Fruit fly (Drosophila melanogaster) whole organism, embryonic: ENCODE data around the gene CG10481.

ENCODE experiments used
- Atf6 ChIP-seq: fragments of 200-800 bp; sonication (Bioruptor generic); IDR thresholded peaks from 2 replicates; pipeline ENCODE4 v1.3.6; 2022; ENCODE audit warnings: missing biosample characterization, missing genetic modification characterization
- Bgb ChIP-seq: fragments of 200-800 bp; sonication (Bioruptor generic); IDR thresholded peaks from 2 replicates; pipeline ENCODE4 v1.3.6; 2022; ENCODE audit warnings: missing biosample characterization, missing genetic modification characterization; ENCODE audit not compliant: partially characterized antibody
- CG10543 ChIP-seq: fragments of 200-800 bp; sonication (Bioruptor generic); optimal IDR thresholded peaks from 3 replicates; lab custom pipeline; 2017; ENCODE audit warnings: missing biosample characterization, mild to moderate bottlenecking, missing genetic modification characterization, moderate library complexity
- CG10979 ChIP-seq: fragments of 200-800 bp; sonication (Bioruptor generic); optimal IDR thresholded peaks from 2 replicates; lab custom pipeline; 2018; ENCODE audit warnings: missing biosample characterization, mild to moderate bottlenecking, missing genetic modification characterization, moderate library complexity
- CG12155 ChIP-seq: fragments of 200-800 bp; sonication (Bioruptor generic); optimal IDR thresholded peaks from 3 replicates; lab custom pipeline; 2016; ENCODE audit warnings: missing biosample characterization, missing genetic modification characterization
- CG13775 ChIP-seq: fragments of 200-800 bp; sonication (Bioruptor generic); optimal IDR thresholded peaks from 3 replicates; lab custom pipeline; 2017; ENCODE audit warnings: missing biosample characterization, mild to moderate bottlenecking, missing genetic modification characterization
- CG14050 ChIP-seq: fragments of 200-800 bp; sonication (Bioruptor generic); IDR thresholded peaks from 3 replicates; pipeline ENCODE4 v1.3.6; 2022; ENCODE audit warnings: missing biosample characterization, missing genetic modification characterization
- CG16813 ChIP-seq: fragments of 200-800 bp; sonication (Bioruptor generic); IDR thresholded peaks from 3 replicates; pipeline ENCODE4 v1.3.6; 2022; ENCODE audit warnings: missing biosample characterization, missing genetic modification characterization; ENCODE audit not compliant: partially characterized antibody
- CG16815 ChIP-seq: fragments of 200-800 bp; sonication (Bioruptor generic); optimal IDR thresholded peaks from 3 replicates; lab custom pipeline; 2017; ENCODE audit warnings: missing biosample characterization, mild to moderate bottlenecking, missing genetic modification characterization
- CG17328 ChIP-seq: fragments of 200-800 bp; sonication (Bioruptor generic); IDR thresholded peaks from 2 replicates; pipeline ENCODE4 v1.3.6; 2022; ENCODE audit warnings: missing biosample characterization, missing genetic modification characterization
- CG17361 ChIP-seq: fragments of 200-800 bp; sonication (Bioruptor generic); IDR thresholded peaks from 3 replicates; pipeline ENCODE4 v1.3.6; 2022; ENCODE audit warnings: missing biosample characterization, missing genetic modification characterization
- CG18764 ChIP-seq: fragments of 200-800 bp; sonication (Bioruptor generic); optimal IDR thresholded peaks from 3 replicates; lab custom pipeline; 2016; ENCODE audit warnings: missing biosample characterization, missing genetic modification characterization
- CG2116 ChIP-seq: fragments of 200-800 bp; sonication (Bioruptor generic); optimal IDR thresholded peaks from 3 replicates; lab custom pipeline; 2018; ENCODE audit warnings: missing biosample characterization, mild to moderate bottlenecking, missing genetic modification characterization
- CG2678 ChIP-seq: fragments of 200-800 bp; sonication (Bioruptor generic); optimal IDR thresholded peaks from 3 replicates; lab custom pipeline; 2019; ENCODE audit warnings: missing biosample characterization, mild to moderate bottlenecking, missing genetic modification characterization, moderate library complexity
- CG3163 ChIP-seq: fragments of 200-800 bp; sonication (Bioruptor generic); optimal IDR thresholded peaks from 3 replicates; lab custom pipeline; 2016; ENCODE audit warnings: missing biosample characterization, missing genetic modification characterization
- CG3407 ChIP-seq: fragments of 200-800 bp; sonication (Bioruptor generic); optimal IDR thresholded peaks from 2 replicates; lab custom pipeline; 2018; ENCODE audit warnings: missing biosample characterization, mild to moderate bottlenecking, missing genetic modification characterization
- CG6791 ChIP-seq: fragments of 200-800 bp; sonication (Bioruptor generic); IDR thresholded peaks from 3 replicates; pipeline ENCODE4 v1.3.6; 2022; ENCODE audit warnings: missing biosample characterization, missing genetic modification characterization; ENCODE audit not compliant: partially characterized antibody
- CG9609 ChIP-seq: fragments of 200-800 bp; sonication (Bioruptor generic); optimal IDR thresholded peaks from 3 replicates; lab custom pipeline; 2016; ENCODE audit warnings: missing biosample characterization, missing genetic modification characterization
- CTCF ChIP-seq: fragments of 200-800 bp; sonication (Bioruptor generic); optimal IDR thresholded peaks from 2 replicates; lab custom pipeline; 2017; ENCODE audit warnings: missing biosample characterization, mild to moderate bottlenecking, missing genetic modification characterization, moderate library complexity
- CrebB ChIP-seq: fragments of 200-800 bp; sonication (Bioruptor generic); optimal IDR thresholded peaks from 3 replicates; lab custom pipeline; 2018; ENCODE audit warnings: missing biosample characterization, mild to moderate bottlenecking, missing genetic modification characterization
- D ChIP-seq, 2 experiments: fragments of 200-800 bp in 1 of 2; fragments of >200 bp in 1 of 2; sonication (Bioruptor generic) in 1 of 2; optimal IDR thresholded peaks; 2 replicates in 1 of 2; 3 replicates in 1 of 2; lab custom pipeline; 2017; ENCODE audit warnings: mild to moderate bottlenecking in 1 of 2, missing biosample characterization in 1 of 2, missing genetic modification characterization in 1 of 2, missing genetic modification reagents in 1 of 2
- Dek ChIP-seq: fragments of 200-800 bp; sonication (Bioruptor generic); optimal IDR thresholded peaks from 3 replicates; lab custom pipeline; 2019; ENCODE audit warnings: missing biosample characterization, mild to moderate bottlenecking, missing genetic modification characterization, moderate library complexity
- Dp ChIP-seq: fragments of 200-800 bp; sonication (Bioruptor generic); optimal IDR thresholded peaks from 2 replicates; lab custom pipeline; 2018; ENCODE audit warnings: missing biosample characterization, mild to moderate bottlenecking, missing genetic modification characterization, moderate library complexity
- Ets97D ChIP-seq: fragments of 200-800 bp; sonication (Bioruptor generic); optimal IDR thresholded peaks from 3 replicates; lab custom pipeline; 2016; ENCODE audit warnings: missing biosample characterization, missing genetic modification characterization
- HmgZ ChIP-seq: fragments of 200-800 bp; sonication (Bioruptor generic); optimal IDR thresholded peaks from 2 replicates; lab custom pipeline; 2018; ENCODE audit warnings: missing biosample characterization, mild to moderate bottlenecking, missing genetic modification characterization
- Hr39 ChIP-seq: fragments of >200 bp; optimal IDR thresholded peaks from 2 replicates; lab custom pipeline; 2017
- Hsf ChIP-seq: fragments of 200-800 bp; sonication (Bioruptor generic); optimal IDR thresholded peaks from 3 replicates; lab custom pipeline; 2016; ENCODE audit warnings: missing biosample characterization, missing genetic modification characterization
- Med ChIP-seq: fragments of 200-800 bp; sonication (Bioruptor generic); peaks from one replicate; lab custom pipeline; 2016; ENCODE audit warnings: missing biosample characterization, missing genetic modification characterization, mild to moderate bottlenecking, inconsistent platforms, moderate library complexity
- Oaz ChIP-seq: fragments of 200-800 bp; sonication (Bioruptor generic); IDR thresholded peaks from 2 replicates; pipeline ENCODE4 v1.3.6; 2022; ENCODE audit warnings: missing biosample characterization, missing genetic modification characterization
- Side ChIP-seq: fragments of 200-800 bp; sonication (Bioruptor generic); optimal IDR thresholded peaks from 2 replicates; lab custom pipeline; 2016; ENCODE audit warnings: missing biosample characterization, missing genetic modification characterization
- Trl ChIP-seq, 3 experiments: fragments of >200 bp in 2 of 3; fragments of 200-800 bp in 1 of 3; sonication (Bioruptor generic) in 1 of 3; optimal IDR thresholded peaks; 2 replicates in 1 of 3; 3 replicates in 2 of 3; lab custom pipeline; 2016 to 2017; ENCODE audit warnings: missing biosample characterization in 1 of 3, missing genetic modification characterization in 1 of 3
- amos ChIP-seq: fragments of 200-800 bp; sonication (Bioruptor generic); IDR thresholded peaks from 2 replicates; pipeline ENCODE4 v1.3.6; 2022; ENCODE audit warnings: missing biosample characterization, missing genetic modification characterization; ENCODE audit not compliant: partially characterized antibody
- bbx ChIP-seq: fragments of 200-800 bp; sonication (Bioruptor generic); IDR thresholded peaks from 2 replicates; pipeline ENCODE4 v1.3.6; 2022; ENCODE audit warnings: missing biosample characterization, missing genetic modification characterization; ENCODE audit not compliant: partially characterized antibody
- cas ChIP-seq: fragments of 200-800 bp; sonication (Bioruptor generic); IDR thresholded peaks from 2 replicates; pipeline ENCODE4 v1.3.6; 2022; ENCODE audit warnings: missing biosample characterization, missing genetic modification characterization
- chinmo ChIP-seq: fragments of 200-800 bp; sonication (Bioruptor generic); IDR thresholded peaks from 4 replicates; pipeline ENCODE4 v1.3.6; 2022; ENCODE audit warnings: missing biosample characterization, missing genetic modification characterization; ENCODE audit not compliant: partially characterized antibody
- esg ChIP-seq: fragments of 200-800 bp; sonication (Bioruptor generic); conservative IDR thresholded peaks from 2 replicates; pipeline ENCODE4 v1.3.6; 2022; ENCODE audit warnings: missing biosample characterization, missing genetic modification characterization
- gfzf ChIP-seq: fragments of 200-800 bp; sonication (Bioruptor generic); optimal IDR thresholded peaks from 2 replicates; lab custom pipeline; 2016; ENCODE audit warnings: missing biosample characterization, mild to moderate bottlenecking, missing genetic modification characterization, moderate library complexity
- hbn ChIP-seq: fragments of 200-800 bp; sonication (Bioruptor generic); IDR thresholded peaks from 2 replicates; pipeline ENCODE4 v1.3.6; 2022; ENCODE audit warnings: missing biosample characterization, missing genetic modification characterization; ENCODE audit not compliant: partially characterized antibody
- her ChIP-seq: fragments of 200-800 bp; sonication (Bioruptor generic); optimal IDR thresholded peaks from 2 replicates; lab custom pipeline; 2016; ENCODE audit warnings: missing biosample characterization, missing genetic modification characterization
- nerfin-1 ChIP-seq: fragments of 200-800 bp; sonication (Bioruptor generic); optimal IDR thresholded peaks from 3 replicates; lab custom pipeline; 2019; ENCODE audit warnings: missing biosample characterization, mild to moderate bottlenecking, missing genetic modification characterization, moderate library complexity
- pita ChIP-seq: fragments of 200-800 bp; sonication (Bioruptor generic); optimal IDR thresholded peaks from 2 replicates; lab custom pipeline; 2017; ENCODE audit warnings: missing biosample characterization, mild to moderate bottlenecking, missing genetic modification characterization
- prd ChIP-seq, 3 experiments: fragments of >200 bp in 2 of 3; fragments of 200-800 bp in 1 of 3; sonication (Bioruptor generic) in 1 of 3; optimal IDR thresholded peaks in 2 of 3; IDR thresholded peaks in 1 of 3; 2 replicates in 2 of 3; 3 replicates in 1 of 3; pipeline versions ENCODE4 v1.3.6 to Lab custom; 2017 to 2022; ENCODE audit warnings: missing biosample characterization in 1 of 3, missing genetic modification characterization in 1 of 3
- rib ChIP-seq: fragments of 200-800 bp; sonication (Bioruptor generic); IDR thresholded peaks from 2 replicates; pipeline ENCODE4 v1.3.6; 2022; ENCODE audit warnings: missing biosample characterization, missing genetic modification characterization
- sc ChIP-seq, 3 experiments: fragments of >200 bp in 2 of 3; fragments of 200-800 bp in 1 of 3; sonication (Bioruptor generic) in 1 of 3; optimal IDR thresholded peaks; 2 replicates in 2 of 3; 3 replicates in 1 of 3; lab custom pipeline; 2017; ENCODE audit warnings: mild to moderate bottlenecking in 1 of 3, missing biosample characterization in 1 of 3, missing genetic modification characterization in 1 of 3, missing genetic modification reagents in 1 of 3
- scrt ChIP-seq: fragments of 200-800 bp; sonication (Bioruptor generic); optimal IDR thresholded peaks from 2 replicates; lab custom pipeline; 2018; ENCODE audit warnings: missing biosample characterization, mild to moderate bottlenecking, missing genetic modification characterization, moderate library complexity
- trem ChIP-seq: fragments of 200-800 bp; optimal IDR thresholded peaks from 3 replicates; lab custom pipeline; 2019; ENCODE audit warnings: missing biosample characterization, mild to moderate bottlenecking, missing genetic modification characterization, moderate library complexity
- unc-4 ChIP-seq: fragments of 200-800 bp; sonication (Bioruptor generic); IDR thresholded peaks from 2 replicates; pipeline ENCODE4 v1.3.6; 2022; ENCODE audit warnings: missing biosample characterization, missing genetic modification characterization; ENCODE audit not compliant: partially characterized antibody
- zen ChIP-seq: fragments of 200-800 bp; sonication (Bioruptor generic); optimal IDR thresholded peaks from 3 replicates; lab custom pipeline; 2018; ENCODE audit warnings: missing biosample characterization, mild to moderate bottlenecking, missing genetic modification characterization, moderate library complexity

The CG10481 gene

DNA sequence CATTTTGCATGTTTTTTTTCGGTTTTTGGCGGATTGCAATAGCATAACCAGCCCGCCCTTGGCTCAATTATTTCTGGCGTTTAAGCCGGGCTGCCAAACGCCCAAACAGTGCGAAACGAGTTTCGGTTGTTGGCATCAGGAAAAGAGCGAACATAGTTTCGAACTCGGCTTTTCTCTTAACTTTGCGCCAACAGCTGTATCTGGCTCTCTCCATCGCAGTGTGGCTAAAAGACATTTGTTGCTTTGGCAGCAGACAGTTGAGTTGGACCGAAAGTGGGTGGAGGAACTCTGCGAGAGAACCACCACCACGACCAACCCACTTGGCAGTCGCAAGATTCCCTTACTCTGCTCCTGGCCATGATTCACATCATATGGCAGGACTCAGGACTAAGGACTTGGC lies 24.6 kb upstream of the CG10481 start (continued):
- TF ChIP-seq sc (optimal IDR thresholded peaks at IDR 0.05; lab: Kevin White, UChicago) (no peak), sc (GFP tag; optimal IDR thresholded peaks at IDR 0.05; lab: Kevin White, UChicago) (no peak), Oaz (GFP tag; lab: Robert Waterston, UW) (no peak), Dek (tag; lab: Kevin White, UChicago) (no peak), her (GFP tag; lab: Kevin White, UChicago) (no peak), CG17328 (GFP tag; lab: Robert Waterston, UW) (no peak), CG12155 (GFP tag; lab: Kevin White, UChicago) (no peak), gfzf (GFP tag; lab: Kevin White, UChicago) (no peak), prd (optimal IDR thresholded peaks at IDR 0.05; lab: Kevin White, UChicago) (no peak), prd (GFP tag; IDR thresholded peaks at IDR 0.05; lab: Robert Waterston, UW) (no peak), Side (GFP tag; lab: Kevin White, UChicago) (no peak), chinmo (0 out of 4 replicates have a peak, but pooled peaks have one; percentile 54), Hr39 (lab: Kevin White, UChicago) (no peak), Hsf (GFP tag; lab: Kevin White, UChicago) (no peak), Atf6 (GFP tag; lab: Robert Waterston, UW) (no peak), nerfin-1 (tag; lab: Kevin White, UChicago) (peak; percentile 6), CG9609 (no peak), unc-4 (GFP tag; lab: Robert Waterston, UW) (0 out of 2 replicates have a peak, but pooled peaks have one; percentile 13), esg (GFP tag; lab: Robert Waterston, UW) (no peak), CG10979 (tag; lab: Kevin White, UChicago) (no peak), CG2678 (no peak), CG3163 (GFP tag; lab: Kevin White, UChicago) (peak; percentile 83), cas (no peak), scrt (GFP tag; lab: Kevin White, UChicago) (peak; percentile 89), zen (no peak), CG16815 (no peak), hbn (GFP tag; lab: Robert Waterston, UW) (no peak), CG13775 (GFP tag; lab: Kevin White, UChicago) (no peak), Trl (optimal IDR thresholded peaks at IDR 0.05; lab: Kevin White, UChicago) (peak; percentile 47 to 54), Trl (GFP tag; optimal IDR thresholded peaks at IDR 0.05; lab: Kevin White, UChicago) (no peak), CG18764 (no peak)

DNA sequence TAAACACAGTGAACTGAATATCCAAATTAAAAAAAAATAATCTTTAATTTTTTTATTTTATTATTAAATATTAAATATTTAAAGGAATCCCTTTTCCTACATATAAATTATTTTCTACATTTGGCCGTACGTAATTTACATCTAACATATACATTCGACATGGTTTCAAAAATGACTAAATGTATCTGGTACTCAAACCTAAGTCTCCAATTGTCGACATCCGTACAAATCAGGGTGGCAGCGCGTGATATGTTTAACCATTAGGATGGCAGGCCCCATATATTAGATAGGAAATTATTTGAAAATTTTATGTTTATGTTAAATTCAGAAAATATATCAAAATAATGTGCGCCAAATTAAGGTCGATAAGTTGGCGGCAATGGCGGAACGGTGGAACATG lies 22.8 kb upstream of the CG10481 start:
- TF ChIP-seq CG14050 (no peak), CG17361 (GFP tag; lab: Robert Waterston, UW) (peak; percentile 21; the same call in 1 of the 3 replicates), rib (GFP tag; lab: Robert Waterston, UW) (no peak), CG3407 (no peak), CTCF (GFP tag; lab: Kevin White, UChicago) (peak; percentile 85), chinmo (peak; percentile 25; the same call in 1 of the 4 replicates), CG16813 (GFP tag; lab: Robert Waterston, UW) (peak; percentile 53; the same call in 2 of the 3 replicates), bbx (GFP tag; lab: Robert Waterston, UW) (peak; percentile 54; the same call in 1 of the 2 replicates), Bgb (GFP tag; lab: Robert Waterston, UW) (peak; percentile 74), CG2116 (GFP tag; lab: Kevin White, UChicago) (peak; percentile 9), Dp (peak; percentile 6), CG6791 (GFP tag; lab: Robert Waterston, UW) (peak; percentile 55; the same call in 1 of the 3 replicates), trem (tag; lab: Kevin White, UChicago) (peak; percentile 80), Ets97D (peak; percentile 33), CG10543 (no peak), D (optimal IDR thresholded peaks at IDR 0.05; lab: Kevin White, UChicago) (no peak), D (GFP tag; optimal IDR thresholded peaks at IDR 0.05; lab: Kevin White, UChicago) (no peak), pita (GFP tag; lab: Kevin White, UChicago) (peak; percentile 68), prd (optimal IDR thresholded peaks at IDR 0.05; lab: Kevin White, UChicago) (peak in 1 of 2 experiments; percentile 55), prd (GFP tag; IDR thresholded peaks at IDR 0.05; lab: Robert Waterston, UW) (no peak), Med (GFP tag; lab: Kevin White, UChicago) (peak; percentile 53), CrebB (tag; lab: Kevin White, UChicago) (no peak), HmgZ (tag; lab: Kevin White, UChicago) (peak; percentile 4), amos (GFP tag; lab: Robert Waterston, UW) (peak; percentile 65)
